Worm (Caenorhabditis elegans): ENCODE measurements around the gene gst-6.

The gst-6 gene

ce11 chrII:4902035-4902434, 22.3 kb downstream of the gst-6 start, which contains the start of gene R05F9.9:
TSS of gene R05F9.9 (minus strand) at chrII:4902100.
- no peak for TF ChIP-seq aha-1 (tag; optimal IDR thresholded peaks at IDR 0.05)
- no peak for TF ChIP-seq unc-62 (GFP tag; optimal IDR thresholded peaks at IDR 0.05)
- TF ChIP-seq egl-13 (tag; optimal IDR thresholded peaks at IDR 0.05), result no peak
- TF ChIP-seq sox-4 (tag; optimal IDR thresholded peaks at IDR 0.05), result no peak
- no peak for TF ChIP-seq ceh-63 (GFP tag; optimal IDR thresholded peaks at IDR 0.05)
- TF ChIP-seq efl-3 (GFP tag; optimal IDR thresholded peaks at IDR 0.05), result no peak
- no peak for TF ChIP-seq egl-27 (tag; optimal IDR thresholded peaks at IDR 0.05)
- TF ChIP-seq lin-39 (tag; optimal IDR thresholded peaks at IDR 0.05), result no peak
- TF ChIP-seq nhr-77 (tag; optimal IDR thresholded peaks at IDR 0.05), result no peak
- no peak for TF ChIP-seq C16A3.4 (tag; optimal IDR thresholded peaks at IDR 0.05)
- no peak for TF ChIP-seq hpl-2 (GFP tag; optimal IDR thresholded peaks at IDR 0.05)
- TF ChIP-seq ama-1 (optimal IDR thresholded peaks at IDR 0.05), result peak; percentile 61
- TF ChIP-seq unc-130 (tag; optimal IDR thresholded peaks at IDR 0.05), result no peak
- TF ChIP-seq dsc-1 (tag; optimal IDR thresholded peaks at IDR 0.05), result no peak
- no peak for TF ChIP-seq jun-1 (tag; optimal IDR thresholded peaks at IDR 0.05)
- peak; percentile 3 for TF ChIP-seq tbx-2 (tag; optimal IDR thresholded peaks at IDR 0.05)
- peak; percentile 39 to 49 for TF ChIP-seq efl-1 (optimal IDR thresholded peaks at IDR 0.05)
- peak; percentile 66 to 93 for TF ChIP-seq efl-1 (GFP tag; optimal IDR thresholded peaks at IDR 0.05 in 1 of 2)
- no peak for TF ChIP-seq pqm-1 (tag; optimal IDR thresholded peaks at IDR 0.05)
- TF ChIP-seq unc-98 (GFP tag; IDR thresholded peaks at IDR 0.05), result no peak
- peak; percentile 43 to 54 for TF ChIP-seq lsy-2 (tag; optimal IDR thresholded peaks at IDR 0.05)
- no peak for TF ChIP-seq pax-3 (tag; optimal IDR thresholded peaks at IDR 0.05)
- TF ChIP-seq nhr-76 (tag; optimal IDR thresholded peaks at IDR 0.05), result no peak
- peak; percentile 8 for TF ChIP-seq rnt-1 (tag; optimal IDR thresholded peaks at IDR 0.05)
- peak; percentile 48 for TF ChIP-seq snu-23 (GFP tag; optimal IDR thresholded peaks at IDR 0.05)
- TF ChIP-seq nhr-85 (tag), result peak; percentile 63
- TF ChIP-seq mef-2 (tag; optimal IDR thresholded peaks at IDR 0.05), result no peak
- TF ChIP-seq ztf-4 (tag; optimal IDR thresholded peaks at IDR 0.05), result no peak
- peak; percentile 33 to 67 for TF ChIP-seq lin-35 (GFP tag; optimal IDR thresholded peaks at IDR 0.05)
- no peak for TF ChIP-seq unc-30 (tag; optimal IDR thresholded peaks at IDR 0.05)
- TF ChIP-seq C34B4.2 (tag; optimal IDR thresholded peaks at IDR 0.05), result no peak
- TF ChIP-seq mdl-1 (tag; optimal IDR thresholded peaks at IDR 0.05), result no peak
- TF ChIP-seq ztf-11 (tag; optimal IDR thresholded peaks at IDR 0.05), result no peak
- TF ChIP-seq C04F5.9 (tag; optimal IDR thresholded peaks at IDR 0.05), result no peak
- no peak for TF ChIP-seq zag-1 (tag; optimal IDR thresholded peaks at IDR 0.05)
- TF ChIP-seq lin-14 (GFP tag; optimal IDR thresholded peaks at IDR 0.05), result peak; percentile 25
- no peak for TF ChIP-seq lir-3 (tag; optimal IDR thresholded peaks at IDR 0.05; ENCODE audit: poor library complexity)
- peak in 1 of 3 experiments; percentile 40 for TF ChIP-seq ceh-82 (tag; optimal IDR thresholded peaks at IDR 0.05)
- no peak for TF ChIP-seq grh-1 (GFP tag; IDR thresholded peaks at IDR 0.05)
- no peak for TF ChIP-seq nhr-11 (tag; optimal IDR thresholded peaks at IDR 0.05)
- no peak for TF ChIP-seq vab-15 (tag; optimal IDR thresholded peaks at IDR 0.05)
- TF ChIP-seq nhr-84 (tag; optimal IDR thresholded peaks at IDR 0.05), result no peak
- no peak for TF ChIP-seq sup-37 (GFP tag; optimal IDR thresholded peaks at IDR 0.05)
- TF ChIP-seq swsn-7 (tag; optimal IDR thresholded peaks at IDR 0.05), result no peak
- peak; percentile 7 for TF ChIP-seq xbp-1 (tag; optimal IDR thresholded peaks at IDR 0.05)
- peak; percentile 71 for TF ChIP-seq elt-2 (tag; optimal IDR thresholded peaks at IDR 0.05)
- TF ChIP-seq ceh-88 (GFP tag; IDR thresholded peaks at IDR 0.05), result no peak
- TF ChIP-seq nhr-20 (tag; optimal IDR thresholded peaks at IDR 0.05), result peak; percentile 1
- no peak for TF ChIP-seq ceh-8 (GFP tag; optimal IDR thresholded peaks at IDR 0.05)
- no peak for TF ChIP-seq nhr-19 (GFP tag; conservative IDR thresholded peaks at IDR 0.05)
- peak; percentile 24 for TF ChIP-seq aly-2 (tag; optimal IDR thresholded peaks at IDR 0.05)
- TF ChIP-seq ceh-90 (tag; optimal IDR thresholded peaks at IDR 0.05), result no peak
- TF ChIP-seq mep-1 (tag; optimal IDR thresholded peaks at IDR 0.05), result peak; percentile 62
- TF ChIP-seq skn-1 (tag; optimal IDR thresholded peaks at IDR 0.05), result peak; percentile 35
- no peak for TF ChIP-seq fkh-10 (GFP tag; optimal IDR thresholded peaks at IDR 0.05)
